Fruit fly (Drosophila melanogaster): ENCODE measurements around the gene caps.

DNA sequence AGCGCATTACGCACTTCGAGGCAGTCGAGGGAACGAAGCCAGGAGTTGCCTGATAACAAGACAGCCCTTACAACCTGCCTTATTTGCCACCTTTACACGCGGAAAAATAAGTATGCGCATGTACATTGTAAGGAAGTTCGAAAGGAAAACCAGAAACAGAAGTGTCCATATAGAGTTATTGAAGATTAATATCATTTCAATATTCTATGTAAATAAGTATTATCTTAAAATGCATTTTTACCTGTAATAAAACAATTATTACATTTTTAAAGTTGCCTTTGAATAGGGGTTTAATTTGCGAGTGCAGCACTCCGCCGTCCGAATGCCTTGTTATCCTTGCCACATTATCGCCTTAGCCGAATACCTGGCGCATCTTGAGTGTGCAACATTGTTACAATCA is 11.1 kb upstream of the caps start:
- TF ChIP-seq Hr39 (GFP tag; optimal IDR thresholded peaks at IDR 0.05) (no peak), Met (GFP tag; optimal IDR thresholded peaks at IDR 0.05) (no peak), CG8119 (GFP tag; IDR thresholded peaks at IDR 0.05) (no peak), CG15336 (GFP tag; IDR thresholded peaks at IDR 0.05) (no peak), CG10631 (GFP tag; optimal IDR thresholded peaks at IDR 0.05) (no peak), salr (GFP tag; optimal IDR thresholded peaks at IDR 0.05) (no peak), fd59A (GFP tag; optimal IDR thresholded peaks at IDR 0.05) (peak; percentile 7), cyc (GFP tag; optimal IDR thresholded peaks at IDR 0.05) (no peak), CG11902 (GFP tag; optimal IDR thresholded peaks at IDR 0.05) (no peak)
